Worm (Caenorhabditis elegans) whole organism, L4 larva: Measurements from ENCODE around the gene F28C6.9.

Source experiments
- nhr-77 ChIP-seq: fragments of 150-350 bp; optimal IDR thresholded peaks from 2 replicates; lab custom pipeline; 2014; ENCODE audit warnings: missing biosample characterization, missing genetic modification characterization
- zag-1 ChIP-seq: fragments of 150-350 bp; optimal IDR thresholded peaks from 2 replicates; lab custom pipeline; 2014; ENCODE audit warnings: missing biosample characterization, missing genetic modification characterization

ce11 chrII:8634386-8634785, 24.4 kb upstream of the F28C6.9 start, which contains the start of gene cutl-12:
- TF ChIP-seq nhr-77 = no peak
- no peak for TF ChIP-seq zag-1 (tag; lab: Kevin White, UChicago)
